Fruit fly (Drosophila melanogaster) whole organism, embryonic: ENCODE measurements around the gene CG7333.

ENCODE experiments used
- Adf1 ChIP-seq: fragments of 200-800 bp; sonication (Bioruptor generic); IDR thresholded peaks from 2 replicates; pipeline ENCODE4 v1.3.6; 2022; ENCODE audit warnings: missing biosample characterization, missing genetic modification characterization
- Atf3 ChIP-seq: fragments of 200-800 bp; sonication (Bioruptor generic); optimal IDR thresholded peaks from 3 replicates; lab custom pipeline; 2016; ENCODE audit warnings: missing biosample characterization, missing genetic modification characterization
- CG11085 ChIP-seq: fragments of 200-800 bp; sonication (Bioruptor generic); IDR thresholded peaks from 2 replicates; pipeline ENCODE4 v1.3.6; 2022; ENCODE audit warnings: missing biosample characterization, missing genetic modification characterization
- CG12155 ChIP-seq: fragments of 200-800 bp; sonication (Bioruptor generic); optimal IDR thresholded peaks from 3 replicates; lab custom pipeline; 2016; ENCODE audit warnings: missing biosample characterization, missing genetic modification characterization
- CG12299 ChIP-seq: fragments of 200-800 bp; sonication (Bioruptor generic); optimal IDR thresholded peaks from 2 replicates; lab custom pipeline; 2018; ENCODE audit warnings: missing biosample characterization, mild to moderate bottlenecking, missing genetic modification characterization
- CG18619 ChIP-seq: fragments of 200-800 bp; sonication (Bioruptor generic); optimal IDR thresholded peaks from 3 replicates; lab custom pipeline; 2017; ENCODE audit warnings: missing biosample characterization, mild to moderate bottlenecking, missing genetic modification characterization
- CG2678 ChIP-seq: fragments of 200-800 bp; sonication (Bioruptor generic); optimal IDR thresholded peaks from 3 replicates; lab custom pipeline; 2019; ENCODE audit warnings: missing biosample characterization, mild to moderate bottlenecking, missing genetic modification characterization, moderate library complexity
- CG31224 ChIP-seq: fragments of 200-800 bp; sonication (Bioruptor generic); IDR thresholded peaks from 2 replicates; pipeline ENCODE4 v1.3.6; 2022; ENCODE audit warnings: missing biosample characterization, missing genetic modification characterization
- CG32532 ChIP-seq: fragments of 200-800 bp; sonication (Bioruptor generic); IDR thresholded peaks from 2 replicates; pipeline ENCODE4 v1.3.6; 2022; ENCODE audit warnings: missing biosample characterization, missing genetic modification characterization
- CG34376 ChIP-seq: fragments of 200-800 bp; sonication (Bioruptor generic); optimal IDR thresholded peaks from 2 replicates; lab custom pipeline; 2018; ENCODE audit warnings: missing biosample characterization, mild to moderate bottlenecking, missing genetic modification characterization
- CG3838 ChIP-seq: fragments of 200-800 bp; sonication (Bioruptor generic); optimal IDR thresholded peaks from 3 replicates; lab custom pipeline; 2016; ENCODE audit warnings: missing biosample characterization, missing genetic modification characterization
- CG4328 ChIP-seq: fragments of 200-800 bp; sonication (Bioruptor generic); optimal IDR thresholded peaks from 3 replicates; lab custom pipeline; 2017; ENCODE audit warnings: missing biosample characterization, missing genetic modification reagents, missing genetic modification characterization
- CG4617 ChIP-seq: fragments of 200-800 bp; sonication (Bioruptor generic); optimal IDR thresholded peaks from 3 replicates; lab custom pipeline; 2016; ENCODE audit warnings: missing biosample characterization, missing genetic modification characterization, borderline replicate concordance
- CG5180 ChIP-seq: fragments of 200-800 bp; sonication (Bioruptor generic); optimal IDR thresholded peaks from 3 replicates; lab custom pipeline; 2017; ENCODE audit warnings: missing biosample characterization, missing genetic modification characterization, mild to moderate bottlenecking, moderate library complexity, missing genetic modification reagents
- CG8089 ChIP-seq: fragments of 200-800 bp; sonication (Bioruptor generic); optimal IDR thresholded peaks from 3 replicates; lab custom pipeline; 2016; ENCODE audit warnings: missing biosample characterization, missing genetic modification characterization
- CG8359 ChIP-seq: fragments of 200-800 bp; sonication (Bioruptor generic); optimal IDR thresholded peaks from 2 replicates; lab custom pipeline; 2017; ENCODE audit warnings: missing biosample characterization, mild to moderate bottlenecking, missing genetic modification characterization, borderline replicate concordance
- CG9437 ChIP-seq: fragments of 200-800 bp; sonication (Bioruptor generic); optimal IDR thresholded peaks from 2 replicates; lab custom pipeline; 2018; ENCODE audit warnings: missing biosample characterization, mild to moderate bottlenecking, missing genetic modification characterization
- CG9797 ChIP-seq: fragments of 200-800 bp; sonication (Bioruptor generic); optimal IDR thresholded peaks from 3 replicates; lab custom pipeline; 2018; ENCODE audit warnings: missing biosample characterization, mild to moderate bottlenecking, missing genetic modification characterization
- CkIIα-i1 ChIP-seq: fragments of 200-800 bp; sonication (Bioruptor generic); IDR thresholded peaks from 2 replicates; pipeline ENCODE4 v1.3.6; 2022; ENCODE audit warnings: missing biosample characterization, missing genetic modification characterization
- Fer1 ChIP-seq: fragments of 200-800 bp; sonication (Bioruptor generic); optimal IDR thresholded peaks from 2 replicates; lab custom pipeline; 2017; ENCODE audit warnings: missing biosample characterization, mild to moderate bottlenecking, missing genetic modification characterization
- Gug ChIP-seq: fragments of 200-800 bp; sonication (Bioruptor generic); IDR thresholded peaks from 4 replicates; pipeline ENCODE4 v1.3.6; 2022; ENCODE audit warnings: missing biosample characterization, missing genetic modification characterization
- HLH3B ChIP-seq: fragments of 200-800 bp; sonication (Bioruptor generic); IDR thresholded peaks from 2 replicates; pipeline ENCODE4 v1.3.6; 2022; ENCODE audit warnings: missing biosample characterization, missing genetic modification characterization
- Mad ChIP-seq: fragments of 200-800 bp; sonication (Bioruptor generic); optimal IDR thresholded peaks from 2 replicates; lab custom pipeline; 2016; ENCODE audit warnings: missing biosample characterization, missing genetic modification characterization
- Max ChIP-seq: fragments of 200-800 bp; sonication (Bioruptor generic); optimal IDR thresholded peaks from 2 replicates; lab custom pipeline; 2016; ENCODE audit warnings: missing biosample characterization, mild to moderate bottlenecking, missing genetic modification characterization
- Mes4 ChIP-seq: fragments of 200-800 bp; sonication (Bioruptor generic); optimal IDR thresholded peaks from 2 replicates; lab custom pipeline; 2016; ENCODE audit warnings: missing biosample characterization, missing genetic modification characterization
- Neu2 ChIP-seq: fragments of 200-800 bp; sonication (Bioruptor generic); optimal IDR thresholded peaks from 3 replicates; lab custom pipeline; 2016; ENCODE audit warnings: missing biosample characterization, missing genetic modification characterization, borderline replicate concordance
- Pdp1 ChIP-seq, 2 experiments: fragments of 200-800 bp; sonication (Bioruptor generic); optimal IDR thresholded peaks; 3 replicates each; lab custom pipeline; 2016; ENCODE audit warnings: missing biosample characterization in 2 of 2, missing genetic modification characterization in 2 of 2, mild to moderate bottlenecking in 1 of 2, moderate library complexity in 1 of 2
- Six4 ChIP-seq: fragments of 200-800 bp; sonication (Bioruptor generic); optimal IDR thresholded peaks from 2 replicates; lab custom pipeline; 2016; ENCODE audit warnings: missing biosample characterization, missing genetic modification characterization
- Taf1 ChIP-seq: fragments of 200-800 bp; sonication (Bioruptor generic); IDR thresholded peaks from 2 replicates; pipeline ENCODE4 v1.3.6; 2022; ENCODE audit warnings: missing biosample characterization, missing genetic modification characterization
- ap ChIP-seq: fragments of 200-800 bp; sonication (Bioruptor generic); IDR thresholded peaks from 2 replicates; pipeline ENCODE4 v1.3.6; 2022; ENCODE audit warnings: missing biosample characterization, missing genetic modification characterization
- chm ChIP-seq: fragments of 200-800 bp; sonication (Bioruptor generic); IDR thresholded peaks from 2 replicates; pipeline ENCODE4 v1.3.6; 2022; ENCODE audit warnings: missing biosample characterization, missing genetic modification characterization
- crc ChIP-seq: fragments of 200-800 bp; sonication (Bioruptor generic); optimal IDR thresholded peaks from 2 replicates; lab custom pipeline; 2016; ENCODE audit warnings: missing biosample characterization, missing genetic modification characterization
- danr ChIP-seq: fragments of 200-800 bp; sonication (Bioruptor generic); IDR thresholded peaks from 2 replicates; pipeline ENCODE4 v1.3.6; 2022; ENCODE audit warnings: missing biosample characterization, missing genetic modification characterization
- emc ChIP-seq: fragments of 200-800 bp; sonication (Bioruptor generic); optimal IDR thresholded peaks from 2 replicates; lab custom pipeline; 2016; ENCODE audit warnings: missing biosample characterization, missing genetic modification characterization
- eyg ChIP-seq: fragments of 200-800 bp; sonication (Bioruptor generic); optimal IDR thresholded peaks from 3 replicates; lab custom pipeline; 2016; ENCODE audit warnings: missing biosample characterization, missing genetic modification characterization
- gsb ChIP-seq: fragments of 200-800 bp; sonication (Bioruptor generic); IDR thresholded peaks from 2 replicates; pipeline ENCODE4 v1.3.6; 2022; ENCODE audit warnings: missing biosample characterization, missing genetic modification characterization
- jumu ChIP-seq: fragments of 200-800 bp; sonication (Bioruptor generic); optimal IDR thresholded peaks from 3 replicates; lab custom pipeline; 2016; ENCODE audit warnings: missing biosample characterization, missing genetic modification characterization
- kah ChIP-seq: fragments of 200-800 bp; sonication (Bioruptor generic); optimal IDR thresholded peaks from 2 replicates; lab custom pipeline; 2018; ENCODE audit warnings: missing biosample characterization, mild to moderate bottlenecking, missing genetic modification characterization
- klu ChIP-seq: fragments of 200-800 bp; sonication (Bioruptor generic); IDR thresholded peaks from 2 replicates; pipeline ENCODE4 v1.3.6; 2022; ENCODE audit warnings: missing biosample characterization, missing genetic modification characterization
- luna ChIP-seq: fragments of 200-800 bp; sonication (Bioruptor generic); optimal IDR thresholded peaks from 2 replicates; lab custom pipeline; 2016; ENCODE audit warnings: missing biosample characterization, missing genetic modification characterization
- pita ChIP-seq: fragments of 200-800 bp; sonication (Bioruptor generic); optimal IDR thresholded peaks from 2 replicates; lab custom pipeline; 2017; ENCODE audit warnings: missing biosample characterization, mild to moderate bottlenecking, missing genetic modification characterization
- pros ChIP-seq: fragments of 200-800 bp; sonication (Bioruptor generic); optimal IDR thresholded peaks from 3 replicates; lab custom pipeline; 2019; ENCODE audit warnings: missing biosample characterization, mild to moderate bottlenecking, missing genetic modification characterization, moderate library complexity
- repo ChIP-seq: fragments of 200-800 bp; sonication (Bioruptor generic); optimal IDR thresholded peaks from 2 replicates; lab custom pipeline; 2016; ENCODE audit warnings: missing biosample characterization, missing genetic modification characterization
- rib ChIP-seq: fragments of 200-800 bp; sonication (Bioruptor generic); IDR thresholded peaks from 2 replicates; pipeline ENCODE4 v1.3.6; 2022; ENCODE audit warnings: missing biosample characterization, missing genetic modification characterization
- schlank ChIP-seq: fragments of 200-800 bp; sonication (Bioruptor generic); optimal IDR thresholded peaks from 2 replicates; lab custom pipeline; 2018; ENCODE audit warnings: missing biosample characterization, mild to moderate bottlenecking, missing genetic modification characterization
- shn ChIP-seq: fragments of 200-800 bp; sonication (Bioruptor generic); optimal IDR thresholded peaks from 3 replicates; lab custom pipeline; 2016; ENCODE audit warnings: missing biosample characterization, missing genetic modification characterization
- slou ChIP-seq: fragments of 200-800 bp; sonication (Bioruptor generic); optimal IDR thresholded peaks from 3 replicates; lab custom pipeline; 2016; ENCODE audit warnings: missing biosample characterization, missing genetic modification characterization
- sr ChIP-seq: fragments of 200-800 bp; sonication (Bioruptor generic); IDR thresholded peaks from 3 replicates; pipeline ENCODE4 v1.3.6; 2022; ENCODE audit warnings: missing biosample characterization, missing genetic modification characterization
- tin ChIP-seq: fragments of 200-800 bp; sonication (Bioruptor generic); optimal IDR thresholded peaks from 3 replicates; lab custom pipeline; 2016; ENCODE audit warnings: missing biosample characterization, missing genetic modification characterization
- unpg ChIP-seq: fragments of 200-800 bp; sonication (Bioruptor generic); optimal IDR thresholded peaks from 3 replicates; lab custom pipeline; 2018; ENCODE audit warnings: missing biosample characterization, mild to moderate bottlenecking, missing genetic modification characterization, moderate library complexity
- vfl ChIP-seq: fragments of 200-800 bp; sonication (Bioruptor generic); optimal IDR thresholded peaks from 2 replicates; lab custom pipeline; 2016; ENCODE audit warnings: missing biosample characterization, missing genetic modification characterization
- zfh1 ChIP-seq: fragments of 200-800 bp; sonication (Bioruptor generic); IDR thresholded peaks from 3 replicates; pipeline ENCODE4 v1.3.6; 2022; ENCODE audit warnings: missing biosample characterization, missing genetic modification characterization

Gene CG7333

DNA sequence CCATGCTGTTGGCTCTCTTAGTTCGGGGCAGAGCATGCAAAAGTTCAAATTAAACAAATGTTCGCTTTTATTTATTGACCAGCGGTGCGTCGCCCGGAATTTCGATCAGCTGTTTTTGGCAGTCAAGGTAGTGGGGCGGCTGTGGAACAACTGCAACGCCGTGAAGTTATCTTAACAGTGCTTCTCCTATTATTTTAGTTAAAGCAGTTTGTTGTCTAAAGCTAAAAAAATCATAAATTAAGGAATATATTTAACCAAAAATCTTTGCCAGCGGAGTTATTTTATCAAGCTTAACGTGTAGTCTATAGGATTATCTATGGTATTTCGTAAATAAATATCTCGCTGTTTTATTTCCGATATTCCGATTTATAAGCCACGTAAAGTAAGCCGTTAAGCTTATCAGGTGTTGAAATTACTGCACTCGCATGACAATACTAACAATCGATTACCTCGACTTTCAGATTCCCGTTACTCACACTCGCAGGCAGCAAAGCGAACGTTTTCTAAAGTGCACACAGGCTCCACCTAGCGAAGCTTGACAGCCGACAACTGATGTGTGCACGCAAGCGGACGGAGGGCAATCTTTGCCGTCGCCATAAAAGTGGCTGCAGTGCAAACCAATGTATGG is 48.0 kb downstream of the CG7333 start, which contains the start of the genes CG6195 and CG31220 (continued):
- TF ChIP-seq CG32532 (GFP tag; lab: Robert Waterston, UW): peak; percentile 70; the same call in 1 of the 2 replicates
- TF ChIP-seq pros (GFP tag; lab: Kevin White, UChicago): no peak
- no peak for TF ChIP-seq CG2678 (tag; lab: Kevin White, UChicago)
- TF ChIP-seq gsb: no peak
- no peak for TF ChIP-seq Taf1 (GFP tag; lab: Robert Waterston, UW)
- no peak for TF ChIP-seq Mad (GFP tag; lab: Kevin White, UChicago)
- peak; percentile 14 for TF ChIP-seq CG12299 (tag; lab: Kevin White, UChicago)
- TF ChIP-seq Neu2 (GFP tag; lab: Kevin White, UChicago): no peak
- peak; percentile 23 for TF ChIP-seq CG8089 (GFP tag; lab: Kevin White, UChicago)
- TF ChIP-seq Max (GFP tag; lab: Kevin White, UChicago): no peak
- TF ChIP-seq Mes4 (GFP tag; lab: Kevin White, UChicago): peak; percentile 28
- TF ChIP-seq Pdp1 (GFP tag; optimal IDR thresholded peaks at IDR 0.05; lab: Kevin White, UChicago): peak; percentile 12 to 65
- TF ChIP-seq crc (GFP tag; lab: Kevin White, UChicago): no peak
- TF ChIP-seq Fer1: no peak
- no peak for TF ChIP-seq tin (GFP tag; lab: Kevin White, UChicago)
- TF ChIP-seq eyg: no peak
- no peak for TF ChIP-seq CG4328 (GFP tag; lab: Kevin White, UChicago)
- TF ChIP-seq klu: no peak
- no peak for TF ChIP-seq unpg
- TF ChIP-seq emc: no peak
- no peak for TF ChIP-seq jumu (GFP tag; lab: Kevin White, UChicago)
- TF ChIP-seq pita (GFP tag; lab: Kevin White, UChicago): no peak
- no peak for TF ChIP-seq kah (GFP tag; lab: Kevin White, UChicago)
- peak; percentile 72 for TF ChIP-seq CG9797
- TF ChIP-seq CG31224 (GFP tag; lab: Robert Waterston, UW): no peak
- TF ChIP-seq zfh1 (GFP tag; lab: Robert Waterston, UW): no peak
- TF ChIP-seq chm: no peak
- TF ChIP-seq CG12155 (GFP tag; lab: Kevin White, UChicago): no peak
- TF ChIP-seq repo: no peak
- TF ChIP-seq CG9437: peak; percentile 10
- TF ChIP-seq CG3838: no peak
- no peak for TF ChIP-seq ap (GFP tag; lab: Robert Waterston, UW)
- TF ChIP-seq Gug (GFP tag; lab: Robert Waterston, UW): no peak
- TF ChIP-seq CG18619 (GFP tag; lab: Kevin White, UChicago): no peak
- no peak for TF ChIP-seq CG34376 (GFP tag; lab: Kevin White, UChicago)
- no peak for TF ChIP-seq CG11085 (GFP tag; lab: Robert Waterston, UW)
- no peak for TF ChIP-seq HLH3B (GFP tag; lab: Robert Waterston, UW)
- TF ChIP-seq Six4: no peak
- no peak for TF ChIP-seq luna (GFP tag; lab: Kevin White, UChicago)
- TF ChIP-seq sr (GFP tag; lab: Robert Waterston, UW): no peak
- TF ChIP-seq CG5180 (GFP tag; lab: Kevin White, UChicago): no peak
- no peak for TF ChIP-seq danr (GFP tag; lab: Robert Waterston, UW)
- no peak for TF ChIP-seq shn (GFP tag; lab: Kevin White, UChicago)
- no peak for TF ChIP-seq slou (GFP tag; lab: Kevin White, UChicago)
- no peak for TF ChIP-seq CkIIα-i1 (GFP tag; lab: Robert Waterston, UW)
- TF ChIP-seq Adf1: no peak
- peak; percentile 2 for TF ChIP-seq CG4617 (GFP tag; lab: Kevin White, UChicago)
- TF ChIP-seq CG8359 (GFP tag; lab: Kevin White, UChicago): no peak
- 0 out of 2 replicates have a peak, but pooled peaks have one; percentile 8 for TF ChIP-seq rib (GFP tag; lab: Robert Waterston, UW)
- no peak for TF ChIP-seq schlank (tag; lab: Kevin White, UChicago)
- TF ChIP-seq vfl (GFP tag; lab: Kevin White, UChicago): no peak
- TF ChIP-seq Atf3 (GFP tag; lab: Kevin White, UChicago): no peak
